Worm (Caenorhabditis elegans): ENCODE data around the gene acly-1.

Gene acly-1

DNA sequence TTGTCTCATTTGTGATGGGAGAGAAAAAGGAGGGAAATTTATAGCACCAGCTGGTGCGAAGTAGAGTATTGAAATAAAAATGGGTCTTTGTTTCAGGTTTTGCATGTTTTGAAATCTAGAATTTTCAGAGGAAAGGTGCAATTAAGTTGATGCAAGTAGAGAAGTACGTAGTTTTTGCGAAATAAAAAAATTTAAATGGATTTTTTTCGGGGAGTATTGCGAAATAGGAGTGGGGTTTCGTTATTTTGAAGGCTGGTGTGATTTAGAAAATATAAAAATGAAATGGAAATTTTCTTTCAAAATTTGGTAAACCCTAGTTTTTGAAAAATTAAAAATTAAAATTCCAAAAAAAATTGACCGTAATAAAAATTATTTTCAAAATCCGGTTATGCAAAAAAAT, 48.8 kb downstream of the acly-1 start:
- TF ChIP-seq ceh-6 (GFP tag; optimal IDR thresholded peaks at IDR 0.05) (no peak), unc-3 (GFP tag; conservative IDR thresholded peaks at IDR 0.05) (no peak), unc-3 (tag; optimal IDR thresholded peaks at IDR 0.05) (no peak), hlh-13 (GFP tag; optimal IDR thresholded peaks at IDR 0.05) (no peak), gmeb-2 (tag; optimal IDR thresholded peaks at IDR 0.05) (no peak), ceh-45 (GFP tag; IDR thresholded peaks at IDR 0.05) (no peak), syd-9 (tag; optimal IDR thresholded peaks at IDR 0.05) (no peak), tbx-2 (tag; optimal IDR thresholded peaks at IDR 0.05) (no peak), nhr-11 (tag; optimal IDR thresholded peaks at IDR 0.05) (no peak), ceh-34 (tag; optimal IDR thresholded peaks at IDR 0.05) (no peak), madf-2 (tag; optimal IDR thresholded peaks at IDR 0.05) (no peak), che-1 (tag; optimal IDR thresholded peaks at IDR 0.05) (no peak)

DNA sequence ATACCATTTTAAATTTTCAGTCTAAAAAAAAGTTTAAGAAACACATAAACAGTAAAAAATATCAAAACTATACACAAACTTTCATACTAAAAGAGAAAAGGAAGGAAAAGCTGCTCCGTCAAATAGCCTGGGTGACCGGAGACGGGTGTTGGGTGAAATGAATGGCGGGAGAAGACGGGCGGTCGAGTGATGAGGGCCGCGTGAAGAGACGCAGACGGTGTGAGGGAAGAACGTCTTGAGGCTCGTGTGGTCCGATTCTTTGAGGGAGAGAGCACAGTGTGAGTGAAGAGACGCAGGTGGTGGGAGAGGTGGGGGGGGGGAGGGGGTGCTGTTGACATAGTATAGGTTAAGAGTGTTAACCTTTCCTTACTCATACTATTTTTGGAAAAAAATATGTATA, 49.7 kb downstream of the acly-1 start:
- peak; percentile 4 for TF ChIP-seq ceh-31 (tag; optimal IDR thresholded peaks at IDR 0.05)
- TF ChIP-seq zip-5 (tag; optimal IDR thresholded peaks at IDR 0.05): no peak
- peak; percentile 63 for TF ChIP-seq nfya-1 (tag; optimal IDR thresholded peaks at IDR 0.05)
- TF ChIP-seq hlh-30 (tag; optimal IDR thresholded peaks at IDR 0.05; ENCODE audit: insufficient read depth): peak; percentile 14
- TF ChIP-seq elt-2 (tag; optimal IDR thresholded peaks at IDR 0.05): no peak
